Fruit fly (Drosophila melanogaster) whole organism, embryonic: Measurements from ENCODE around the gene Pif1B.

Experiments used
- Ada2b ChIP-seq: fragments of 200-800 bp; sonication (Bioruptor generic); IDR thresholded peaks from 2 replicates; pipeline ENCODE4 v1.3.6; 2022; ENCODE audit warnings: missing biosample characterization, missing genetic modification characterization
- Awh ChIP-seq: fragments of 200-800 bp; sonication (Bioruptor generic); IDR thresholded peaks from 2 replicates; pipeline ENCODE4, ENCODE4 v1.3.6; 2022; ENCODE audit warnings: missing biosample characterization, missing genetic modification characterization
- Bdp1 ChIP-seq: fragments of 200-800 bp; sonication (Bioruptor generic); optimal IDR thresholded peaks from 3 replicates; lab custom pipeline; 2016; ENCODE audit warnings: missing biosample characterization, missing genetic modification characterization
- Bgb ChIP-seq: fragments of 200-800 bp; sonication (Bioruptor generic); IDR thresholded peaks from 2 replicates; pipeline ENCODE4 v1.3.6; 2022; ENCODE audit warnings: missing biosample characterization, missing genetic modification characterization; ENCODE audit not compliant: partially characterized antibody
- CG10979 ChIP-seq: fragments of 200-800 bp; sonication (Bioruptor generic); optimal IDR thresholded peaks from 2 replicates; lab custom pipeline; 2018; ENCODE audit warnings: missing biosample characterization, mild to moderate bottlenecking, missing genetic modification characterization, moderate library complexity
- CG11696 ChIP-seq: fragments of 200-800 bp; sonication (Bioruptor generic); IDR thresholded peaks from 2 replicates; pipeline ENCODE4 v1.3.6; 2022; ENCODE audit warnings: missing biosample characterization, missing genetic modification characterization
- CG13894 ChIP-seq: fragments of 200-800 bp; sonication (Bioruptor generic); optimal IDR thresholded peaks from 3 replicates; lab custom pipeline; 2018; ENCODE audit warnings: missing biosample characterization, mild to moderate bottlenecking, missing genetic modification characterization, moderate library complexity
- CG14014 ChIP-seq: fragments of 200-800 bp; sonication (Bioruptor generic); IDR thresholded peaks from 2 replicates; pipeline ENCODE4 v1.3.6; 2022; ENCODE audit warnings: missing biosample characterization, missing genetic modification characterization
- CG14441 ChIP-seq: fragments of 200-800 bp; sonication (Bioruptor generic); IDR thresholded peaks from 2 replicates; pipeline ENCODE4 v1.3.6; 2022; ENCODE audit warnings: missing biosample characterization, missing genetic modification characterization
- CG15011 ChIP-seq: fragments of 200-800 bp; sonication (Bioruptor generic); optimal IDR thresholded peaks from 3 replicates; lab custom pipeline; 2018; ENCODE audit warnings: missing biosample characterization, mild to moderate bottlenecking, missing genetic modification characterization
- CG15514 ChIP-seq: fragments of 200-800 bp; sonication (Bioruptor generic); optimal IDR thresholded peaks from 3 replicates; lab custom pipeline; 2017; ENCODE audit warnings: missing biosample characterization, missing genetic modification characterization, mild to moderate bottlenecking, moderate library complexity, missing genetic modification reagents
- CG16813 ChIP-seq: fragments of 200-800 bp; sonication (Bioruptor generic); IDR thresholded peaks from 3 replicates; pipeline ENCODE4 v1.3.6; 2022; ENCODE audit warnings: missing biosample characterization, missing genetic modification characterization; ENCODE audit not compliant: partially characterized antibody
- CG17359 ChIP-seq: fragments of 200-800 bp; sonication (Bioruptor generic); optimal IDR thresholded peaks from 3 replicates; lab custom pipeline; 2018; ENCODE audit warnings: missing biosample characterization, mild to moderate bottlenecking, missing genetic modification characterization, moderate library complexity
- CG17612 ChIP-seq: fragments of 200-800 bp; sonication (Bioruptor generic); IDR thresholded peaks from 2 replicates; pipeline ENCODE4 v1.3.6; 2022; ENCODE audit warnings: missing biosample characterization, missing genetic modification characterization
- CG18476 ChIP-seq: fragments of 200-800 bp; sonication (Bioruptor generic); optimal IDR thresholded peaks from 2 replicates; lab custom pipeline; 2016; ENCODE audit warnings: missing biosample characterization, mild to moderate bottlenecking, missing genetic modification characterization
- CG2116 ChIP-seq: fragments of 200-800 bp; sonication (Bioruptor generic); optimal IDR thresholded peaks from 3 replicates; lab custom pipeline; 2018; ENCODE audit warnings: missing biosample characterization, mild to moderate bottlenecking, missing genetic modification characterization
- CG2120 ChIP-seq: fragments of 200-800 bp; sonication (Bioruptor generic); optimal IDR thresholded peaks from 3 replicates; lab custom pipeline; 2016; ENCODE audit warnings: missing biosample characterization, missing genetic modification characterization
- CG32767 ChIP-seq: fragments of 200-800 bp; sonication (Bioruptor generic); IDR thresholded peaks from 2 replicates; pipeline ENCODE4 v1.3.6; 2022; ENCODE audit warnings: missing biosample characterization, missing genetic modification characterization
- CG5953 ChIP-seq: fragments of 200-800 bp; sonication (Bioruptor generic); IDR thresholded peaks from 2 replicates; pipeline ENCODE4 v1.3.6; 2022; ENCODE audit warnings: missing biosample characterization, missing genetic modification characterization
- CG6272 ChIP-seq: fragments of 200-800 bp; sonication (Bioruptor generic); IDR thresholded peaks from 2 replicates; pipeline ENCODE4 v1.3.6; 2022; ENCODE audit warnings: missing biosample characterization, missing genetic modification characterization
- CG8290 ChIP-seq, 3 experiments: fragments of 200-800 bp; sonication (Bioruptor generic); optimal IDR thresholded peaks; 2 replicates each; lab custom pipeline; 2016 to 2019; ENCODE audit warnings: missing biosample characterization in 3 of 3, missing genetic modification characterization in 3 of 3, mild to moderate bottlenecking in 2 of 3, moderate library complexity in 1 of 3
- CG8388 ChIP-seq: fragments of 200-800 bp; sonication (Bioruptor generic); optimal IDR thresholded peaks from 2 replicates; lab custom pipeline; 2019; ENCODE audit warnings: missing biosample characterization, mild to moderate bottlenecking, missing genetic modification characterization, moderate library complexity
- Camta ChIP-seq: fragments of 200-800 bp; sonication (Bioruptor generic); optimal IDR thresholded peaks from 2 replicates; lab custom pipeline; 2016; ENCODE audit warnings: missing biosample characterization, missing genetic modification characterization
- Ets65A ChIP-seq: fragments of 200-800 bp; sonication (Bioruptor generic); peaks from one replicate; lab custom pipeline; 2016; ENCODE audit warnings: missing biosample characterization, missing genetic modification characterization
- H2.0 ChIP-seq: fragments of 200-800 bp; sonication (Bioruptor generic); IDR thresholded peaks from 2 replicates; pipeline ENCODE4 v1.3.6; 2022; ENCODE audit warnings: missing biosample characterization, missing genetic modification characterization
- Hey ChIP-seq: fragments of 200-800 bp; sonication (Bioruptor generic); optimal IDR thresholded peaks from 3 replicates; lab custom pipeline; 2018; ENCODE audit warnings: missing biosample characterization, mild to moderate bottlenecking, missing genetic modification characterization
- Hr3 ChIP-seq: fragments of 200-800 bp; sonication (Bioruptor generic); optimal IDR thresholded peaks from 3 replicates; lab custom pipeline; 2016; ENCODE audit warnings: missing biosample characterization, missing genetic modification characterization
- Nf-YB ChIP-seq: fragments of 200-800 bp; sonication (Bioruptor generic); optimal IDR thresholded peaks from 3 replicates; lab custom pipeline; 2019; ENCODE audit warnings: missing biosample characterization, mild to moderate bottlenecking, missing genetic modification characterization, moderate library complexity
- Scr ChIP-seq: fragments of 200-800 bp; sonication (Bioruptor generic); IDR thresholded peaks from 2 replicates; pipeline ENCODE4 v1.3.6; 2022; ENCODE audit warnings: missing biosample characterization, missing genetic modification characterization; ENCODE audit not compliant: partially characterized antibody
- Sry-δ ChIP-seq: fragments of 200-800 bp; sonication (Bioruptor generic); optimal IDR thresholded peaks from 2 replicates; lab custom pipeline; 2016; ENCODE audit warnings: missing biosample characterization, missing genetic modification characterization
- br ChIP-seq: fragments of >200 bp; optimal IDR thresholded peaks from 2 replicates; lab custom pipeline; 2017
- btn ChIP-seq: fragments of 200-800 bp; sonication (Bioruptor generic); optimal IDR thresholded peaks from 2 replicates; lab custom pipeline; 2016; ENCODE audit warnings: missing biosample characterization, missing genetic modification characterization
- cas ChIP-seq: fragments of 200-800 bp; sonication (Bioruptor generic); IDR thresholded peaks from 2 replicates; pipeline ENCODE4 v1.3.6; 2022; ENCODE audit warnings: missing biosample characterization, missing genetic modification characterization
- dati ChIP-seq: fragments of 200-800 bp; sonication (Bioruptor generic); IDR thresholded peaks from 2 replicates; pipeline ENCODE4 v1.3.6; 2022; ENCODE audit warnings: missing biosample characterization, missing genetic modification characterization
- fd102C ChIP-seq: fragments of 200-800 bp; sonication (Bioruptor generic); optimal IDR thresholded peaks from 2 replicates; lab custom pipeline; 2018; ENCODE audit warnings: missing biosample characterization, mild to moderate bottlenecking, missing genetic modification characterization, moderate library complexity
- gsb-n ChIP-seq: fragments of 200-800 bp; sonication (Bioruptor generic); optimal IDR thresholded peaks from 3 replicates; lab custom pipeline; 2018; ENCODE audit warnings: missing biosample characterization, mild to moderate bottlenecking, missing genetic modification characterization
- hth ChIP-seq: fragments of >200 bp; optimal IDR thresholded peaks from 2 replicates; lab custom pipeline; 2017; ENCODE audit warnings: inconsistent platforms
- insv ChIP-seq, 2 experiments: fragments of 200-800 bp; sonication (Bioruptor generic); optimal IDR thresholded peaks; 3 replicates each; lab custom pipeline; 2016 to 2018; ENCODE audit warnings: missing biosample characterization in 2 of 2, missing genetic modification characterization in 2 of 2
- lab ChIP-seq: fragments of 200-800 bp; sonication (Bioruptor generic); optimal IDR thresholded peaks from 3 replicates; lab custom pipeline; 2017; ENCODE audit warnings: missing biosample characterization, missing genetic modification characterization, mild to moderate bottlenecking, moderate library complexity, missing genetic modification reagents
- maf-S ChIP-seq: fragments of 200-800 bp; sonication (Bioruptor generic); optimal IDR thresholded peaks from 2 replicates; lab custom pipeline; 2016; ENCODE audit warnings: missing biosample characterization, missing genetic modification characterization
- odd ChIP-seq: fragments of 200-800 bp; sonication (Bioruptor generic); optimal IDR thresholded peaks from 2 replicates; lab custom pipeline; 2017; ENCODE audit warnings: missing biosample characterization, mild to moderate bottlenecking, missing genetic modification characterization
- row ChIP-seq: fragments of 200-800 bp; sonication (Bioruptor generic); IDR thresholded peaks from 3 replicates; pipeline ENCODE4 v1.3.6; 2022; ENCODE audit warnings: missing biosample characterization, missing genetic modification characterization
- scrt ChIP-seq: fragments of 200-800 bp; sonication (Bioruptor generic); optimal IDR thresholded peaks from 2 replicates; lab custom pipeline; 2018; ENCODE audit warnings: missing biosample characterization, mild to moderate bottlenecking, missing genetic modification characterization, moderate library complexity
- seq ChIP-seq: fragments of 200-800 bp; sonication (Bioruptor generic); IDR thresholded peaks from 2 replicates; pipeline ENCODE4 v1.3.6; 2022; ENCODE audit warnings: missing biosample characterization, missing genetic modification characterization
- sima ChIP-seq: fragments of 200-800 bp; sonication (Bioruptor generic); optimal IDR thresholded peaks from 2 replicates; lab custom pipeline; 2016; ENCODE audit warnings: missing biosample characterization, missing genetic modification characterization
- sisA ChIP-seq: fragments of 200-800 bp; sonication (Bioruptor generic); IDR thresholded peaks from 2 replicates; pipeline ENCODE4 v1.3.6; 2022; ENCODE audit warnings: missing biosample characterization, missing genetic modification characterization
- tio ChIP-seq: fragments of 200-800 bp; sonication (Bioruptor generic); optimal IDR thresholded peaks from 2 replicates; lab custom pipeline; 2017; ENCODE audit warnings: missing biosample characterization, missing genetic modification characterization, inconsistent platforms
- tll ChIP-seq, 2 experiments: fragments of 200-800 bp in 1 of 2; fragments of >200 bp in 1 of 2; sonication (Bioruptor generic) in 1 of 2; optimal IDR thresholded peaks; 2 replicates each; lab custom pipeline; 2017 to 2019; ENCODE audit warnings: missing biosample characterization in 2 of 2, missing genetic modification characterization in 2 of 2, mild to moderate bottlenecking in 1 of 2, moderate library complexity in 1 of 2
- tx ChIP-seq: fragments of 200-800 bp; sonication (Bioruptor generic); optimal IDR thresholded peaks from 2 replicates; lab custom pipeline; 2016; ENCODE audit warnings: missing biosample characterization, missing genetic modification characterization
- usp ChIP-seq: fragments of >200 bp; optimal IDR thresholded peaks from 2 replicates; lab custom pipeline; 2017; ENCODE audit warnings: missing biosample characterization, missing genetic modification characterization
- vnd ChIP-seq: fragments of 200-800 bp; sonication (Bioruptor generic); IDR thresholded peaks from 3 replicates; pipeline ENCODE4 v1.3.6; 2022; ENCODE audit warnings: missing biosample characterization, missing genetic modification characterization; ENCODE audit not compliant: partially characterized antibody
- yki ChIP-seq: fragments of >200 bp; optimal IDR thresholded peaks from 3 replicates; lab custom pipeline; 2018

Pif1B gene

DNA sequence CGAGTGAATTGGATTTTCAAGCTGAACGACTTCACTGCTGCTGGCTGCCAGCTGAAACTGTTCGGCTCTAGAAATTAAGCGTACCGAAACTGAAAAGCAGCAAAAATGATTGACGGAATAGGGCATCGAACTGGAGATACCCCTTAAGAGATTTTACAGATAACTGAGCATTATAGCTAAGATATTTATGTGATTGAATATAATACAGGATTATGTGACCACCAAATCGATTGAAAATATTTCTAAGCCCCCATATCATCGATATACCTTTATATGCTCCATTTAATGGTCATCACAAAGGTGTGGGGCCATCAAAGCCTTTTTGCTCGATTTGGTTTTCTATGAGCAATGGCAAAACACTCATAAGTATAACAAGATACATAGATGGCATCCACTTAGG, 16.2 kb downstream of the Pif1B start (continued):
- TF ChIP-seq tll (GFP tag; optimal IDR thresholded peaks at IDR 0.05; lab: Kevin White, UChicago), result no peak
- no peak for TF ChIP-seq insv (GFP tag; optimal IDR thresholded peaks at IDR 0.05; lab: Kevin White, UChicago)
- TF ChIP-seq tx, result peak; percentile 41
- TF ChIP-seq CG13894 (tag; lab: Kevin White, UChicago), result no peak
- no peak for TF ChIP-seq Scr (GFP tag; lab: Robert Waterston, UW)
- no peak for TF ChIP-seq gsb-n (tag; lab: Kevin White, UChicago)
- no peak for TF ChIP-seq CG15011
- TF ChIP-seq Sry-δ, result no peak
- TF ChIP-seq CG17612 (GFP tag; lab: Robert Waterston, UW), result no peak
- no peak for TF ChIP-seq scrt
- no peak for TF ChIP-seq hth (lab: Kevin White, UChicago)
- 0 out of 2 replicates have a peak, but pooled peaks have one; percentile 9 for TF ChIP-seq CG11696 (GFP tag; lab: Robert Waterston, UW)
- TF ChIP-seq br (lab: Kevin White, UChicago), result no peak
- peak; percentile 77 for TF ChIP-seq Ada2b (GFP tag; lab: Robert Waterston, UW)
- no peak for TF ChIP-seq CG10979
- TF ChIP-seq CG2116 (GFP tag; lab: Kevin White, UChicago), result peak; percentile 15
- TF ChIP-seq yki (lab: Kevin White, UChicago), result no peak
- peak; percentile 31; the same call in 1 of the 2 replicates for TF ChIP-seq seq (GFP tag; lab: Robert Waterston, UW)
- peak; percentile 19 for TF ChIP-seq CG15514 (GFP tag; lab: Kevin White, UChicago)
- peak; percentile 3 for TF ChIP-seq CG18476
- no peak for TF ChIP-seq vnd (GFP tag; lab: Robert Waterston, UW)
- TF ChIP-seq tio (GFP tag; lab: Kevin White, UChicago), result peak; percentile 29
- TF ChIP-seq Awh (GFP tag; lab: Robert Waterston, UW), result no peak
- peak; percentile 78 for TF ChIP-seq row (GFP tag; lab: Robert Waterston, UW)
- no peak for TF ChIP-seq fd102C (GFP tag; lab: Kevin White, UChicago)
- peak; percentile 23 for TF ChIP-seq btn (GFP tag; lab: Kevin White, UChicago)
- peak; percentile 85 for TF ChIP-seq Ets65A (GFP tag; lab: Kevin White, UChicago)
- TF ChIP-seq CG2120, result no peak
- TF ChIP-seq dati, result no peak
- no peak for TF ChIP-seq Bgb (GFP tag; lab: Robert Waterston, UW)
- TF ChIP-seq maf-S (GFP tag; lab: Kevin White, UChicago), result no peak
- no peak for TF ChIP-seq CG6272 (GFP tag; lab: Robert Waterston, UW)
- no peak for TF ChIP-seq CG17359 (tag; lab: Kevin White, UChicago)
- no peak for TF ChIP-seq sima (GFP tag; lab: Kevin White, UChicago)
- TF ChIP-seq CG14441 (GFP tag; lab: Robert Waterston, UW), result peak; percentile 68
- no peak for TF ChIP-seq CG16813
- TF ChIP-seq Hr3 (GFP tag; lab: Kevin White, UChicago), result peak; percentile 5
- TF ChIP-seq Bdp1, result no peak
- TF ChIP-seq H2.0 (GFP tag; lab: Robert Waterston, UW), result peak; percentile 55
- no peak for TF ChIP-seq usp
- TF ChIP-seq sisA, result peak; percentile 50
- no peak for TF ChIP-seq odd (GFP tag; lab: Kevin White, UChicago)
- TF ChIP-seq CG14014 (GFP tag; lab: Robert Waterston, UW), result peak; percentile 66; the same call in 1 of the 2 replicates
- TF ChIP-seq CG8290 (GFP tag; optimal IDR thresholded peaks at IDR 0.05; lab: Kevin White, UChicago), result no peak
- no peak for TF ChIP-seq CG8290 (tag; optimal IDR thresholded peaks at IDR 0.05; lab: Kevin White, UChicago)
- no peak for TF ChIP-seq CG5953 (GFP tag; lab: Robert Waterston, UW)
- TF ChIP-seq cas (GFP tag; lab: Robert Waterston, UW), result peak; percentile 29; the same call in 1 of the 2 replicates
- TF ChIP-seq Nf-YB (GFP tag; lab: Kevin White, UChicago), result no peak
- no peak for TF ChIP-seq lab (GFP tag; lab: Kevin White, UChicago)
- no peak for TF ChIP-seq Hey (tag; lab: Kevin White, UChicago)
- TF ChIP-seq CG32767, result peak; percentile 47; the same call in 1 of the 2 replicates
- TF ChIP-seq Camta (GFP tag; lab: Kevin White, UChicago), result peak; percentile 27
- TF ChIP-seq CG8388 (GFP tag; lab: Kevin White, UChicago), result no peak
